Fruit fly (Drosophila melanogaster): ENCODE results near the gene MED17.

MED17 gene

dm6 chr3R:18168398-18168797 lies 20.5 kb upstream of the MED17 start (continued):
- TF ChIP-seq Ssrp (tag; optimal IDR thresholded peaks at IDR 0.05) (no peak), ash1 (GFP tag; optimal IDR thresholded peaks at IDR 0.05) (no peak), CG4424 (GFP tag; optimal IDR thresholded peaks at IDR 0.05) (no peak), fd96Cb (tag; optimal IDR thresholded peaks at IDR 0.05) (no peak), nerfin-1 (tag; optimal IDR thresholded peaks at IDR 0.05) (no peak), Lim3 (GFP tag; IDR thresholded peaks at IDR 0.05) (no peak), CG9609 (GFP tag; optimal IDR thresholded peaks at IDR 0.05) (no peak), CG10321 (GFP tag; IDR thresholded peaks at IDR 0.05) (no peak), CG12659 (GFP tag; optimal IDR thresholded peaks at IDR 0.05) (peak; percentile 5), lilli (GFP tag; optimal IDR thresholded peaks at IDR 0.05) (peak; percentile 11), CG6813 (GFP tag; optimal IDR thresholded peaks at IDR 0.05) (no peak), eve (GFP tag; optimal IDR thresholded peaks at IDR 0.05) (no peak), CG15601 (tag; optimal IDR thresholded peaks at IDR 0.05) (no peak), CG13894 (tag; optimal IDR thresholded peaks at IDR 0.05) (peak; percentile 10), cas (GFP tag; IDR thresholded peaks at IDR 0.05) (no peak), CG9797 (GFP tag; optimal IDR thresholded peaks at IDR 0.05) (no peak), CG13123 (GFP tag; optimal IDR thresholded peaks at IDR 0.05) (no peak), NC2α (GFP tag; optimal IDR thresholded peaks at IDR 0.05) (no peak), corto (GFP tag; optimal IDR thresholded peaks at IDR 0.05) (no peak), CG14860 (GFP tag; IDR thresholded peaks at IDR 0.05; ENCODE audit: partially characterized antibody) (no peak), CG8290 (GFP tag; optimal IDR thresholded peaks at IDR 0.05) (no peak), CG8290 (tag; optimal IDR thresholded peaks at IDR 0.05) (peak in 1 of 2 experiments; percentile 15), Meics (GFP tag; optimal IDR thresholded peaks at IDR 0.05) (peak; percentile 47), fd102C (GFP tag; optimal IDR thresholded peaks at IDR 0.05) (no peak), CG1832 (GFP tag; optimal IDR thresholded peaks at IDR 0.05) (no peak), gcm2 (GFP tag; optimal IDR thresholded peaks at IDR 0.05) (no peak), hb (GFP tag; IDR thresholded peaks at IDR 0.05; ENCODE audit: partially characterized antibody) (no peak), CG2889 (GFP tag; IDR thresholded peaks at IDR 0.05) (no peak), CG5245 (GFP tag; optimal IDR thresholded peaks at IDR 0.05) (no peak), CG12236 (GFP tag; optimal IDR thresholded peaks at IDR 0.05) (no peak), wor (GFP tag; IDR thresholded peaks at IDR 0.05) (no peak), Ptx1 (GFP tag; IDR thresholded peaks at IDR 0.05) (0 out of 2 replicates have a peak, but pooled peaks have one; percentile 21), jigr1 (GFP tag; IDR thresholded peaks at IDR 0.05) (no peak), emc (GFP tag; optimal IDR thresholded peaks at IDR 0.05) (no peak), yki (optimal IDR thresholded peaks at IDR 0.05) (peak; percentile 88), CG10543 (GFP tag; optimal IDR thresholded peaks at IDR 0.05) (peak; percentile 73), tx (GFP tag; optimal IDR thresholded peaks at IDR 0.05) (no peak), CG33213 (GFP tag; optimal IDR thresholded peaks at IDR 0.05) (no peak), bowl (GFP tag; IDR thresholded peaks at IDR 0.05) (no peak), Spps (tag; optimal IDR thresholded peaks at IDR 0.05) (no peak), CrebB (tag; optimal IDR thresholded peaks at IDR 0.05) (no peak), Dip2 (GFP tag; IDR thresholded peaks at IDR 0.05) (no peak), sug (tag; optimal IDR thresholded peaks at IDR 0.05) (no peak), caup (GFP tag; optimal IDR thresholded peaks at IDR 0.05; ENCODE audit: severe bottlenecking) (no peak), Sin3A (optimal IDR thresholded peaks at IDR 0.05) (no peak), Ets97D (GFP tag; optimal IDR thresholded peaks at IDR 0.05) (no peak), Eip74EF (GFP tag; optimal IDR thresholded peaks at IDR 0.05) (no peak), gsb (GFP tag; IDR thresholded peaks at IDR 0.05) (no peak), chif (GFP tag; optimal IDR thresholded peaks at IDR 0.05) (no peak), CG34376 (GFP tag; optimal IDR thresholded peaks at IDR 0.05) (no peak), fru (optimal IDR thresholded peaks at IDR 0.05) (no peak), CG2116 (GFP tag; optimal IDR thresholded peaks at IDR 0.05) (peak; percentile 24), CG6689 (GFP tag; IDR thresholded peaks at IDR 0.05) (0 out of 2 replicates have a peak, but pooled peaks have one; percentile 11)
